Worm (Caenorhabditis elegans) whole organism, midembryonic: ENCODE measurements around the gene ZK593.3.
"Not testable (repeated sequence)": the region's sequence is repeated elsewhere in the genome, so short reads cannot be mapped to it uniquely, and the experiment has no call there.

ENCODE experiments used
- T22C8.4 ChIP-seq: fragments of 200-800 bp; sonication (Bioruptor generic); IDR thresholded peaks from 2 replicates; pipeline ENCODE4 v1.3.6; 2022; ENCODE audit warnings: missing genetic modification characterization, missing compliant biosample characterization
- cog-1 ChIP-seq: sonication (generic microtip); optimal IDR thresholded peaks from 2 replicates; lab custom pipeline; 2016; ENCODE audit warnings: missing genetic modification characterization, missing compliant biosample characterization
- flt-1 ChIP-seq: fragments of 200-800 bp; sonication (Bioruptor generic); IDR thresholded peaks from 2 replicates; pipeline ENCODE4 v1.3.6; 2022; ENCODE audit warnings: missing genetic modification characterization, missing compliant biosample characterization
- klf-2 ChIP-seq: fragments of 200-800 bp; sonication (Bioruptor generic); conservative IDR thresholded peaks from 2 replicates; pipeline ENCODE4 v1.3.6; 2022; ENCODE audit warnings: missing genetic modification reagents, missing genetic modification characterization, missing compliant biosample characterization
- med-1 ChIP-seq: sonication (generic microtip); optimal IDR thresholded peaks from 2 replicates; lab custom pipeline; 2017; ENCODE audit warnings: missing genetic modification characterization, mild to moderate bottlenecking, missing compliant biosample characterization, antibody characterized with exemption, missing genetic modification reagents; ENCODE audit not compliant: insufficient read depth
- ref-1 ChIP-seq: fragments of 200-800 bp; sonication (Bioruptor generic); conservative IDR thresholded peaks from 2 replicates; pipeline ENCODE4 v1.3.6; 2022; ENCODE audit warnings: missing genetic modification reagents, missing genetic modification characterization, missing compliant biosample characterization
- tab-1 ChIP-seq: fragments of 200-800 bp; sonication (Bioruptor generic); IDR thresholded peaks from 2 replicates; pipeline ENCODE4 v1.3.6; 2022; ENCODE audit warnings: missing genetic modification characterization, missing compliant biosample characterization
- ztf-23 ChIP-seq: fragments of 200-800 bp; sonication (Bioruptor generic); IDR thresholded peaks from 2 replicates; pipeline ENCODE4 v1.3.6; 2022; ENCODE audit warnings: missing genetic modification reagents, missing genetic modification characterization, missing compliant biosample characterization
- ztf-29 ChIP-seq: fragments of 200-800 bp; sonication (Bioruptor generic); IDR thresholded peaks from 2 replicates; pipeline ENCODE4 v1.3.6; 2022; ENCODE audit warnings: missing genetic modification reagents, missing genetic modification characterization, missing compliant biosample characterization

The ZK593.3 gene

ce11 chrIV:10951997-10952396 is 36.5 kb downstream of the ZK593.3 start, which contains the start of gene Y69E1A.3:
Y69E1A.3 (plus strand) TSS chrIV:10952297.
- TF ChIP-seq med-1 (GFP tag; lab: Kevin White, UChicago): no peak
- no peak for TF ChIP-seq ztf-23 (GFP tag; lab: Robert Waterston, UW)
- no peak for TF ChIP-seq klf-2 (GFP tag; lab: Robert Waterston, UW)
- TF ChIP-seq T22C8.4 (GFP tag; lab: Robert Waterston, UW): no peak
- no peak for TF ChIP-seq cog-1 (tag; lab: Kevin White, UChicago)
- TF ChIP-seq tab-1 (GFP tag; lab: Robert Waterston, UW): no peak
- no peak for TF ChIP-seq ref-1
- no peak for TF ChIP-seq flt-1 (GFP tag; lab: Robert Waterston, UW)
- no peak for TF ChIP-seq ztf-29 (GFP tag; lab: Robert Waterston, UW)

ce11 chrIV:10954955-10955354 is 39.5 kb downstream of the ZK593.3 start, which contains the start of gene Y69E1A.4:
Y69E1A.4 (plus strand) TSS chrIV:10955255.
- not testable (repeated sequence) for TF ChIP-seq ref-1; T22C8.4 (GFP tag; lab: Robert Waterston, UW); ztf-23 (GFP tag; lab: Robert Waterston, UW)

ce11 chrIV:10957583-10958229 is 42.2 kb downstream of the ZK593.3 start, which contains the start of gene Y69E1A.5:
Y69E1A.5 (minus strand) TSS chrIV:10957655.
- TF ChIP-seq flt-1 (GFP tag; lab: Robert Waterston, UW) (no peak), cog-1 (tag; lab: Kevin White, UChicago) (no peak), ztf-23 (GFP tag; lab: Robert Waterston, UW) (no peak), med-1 (GFP tag; lab: Kevin White, UChicago) (no peak), tab-1 (GFP tag; lab: Robert Waterston, UW) (no peak), ref-1 (no peak), T22C8.4 (GFP tag; lab: Robert Waterston, UW) (no peak)

DNA sequence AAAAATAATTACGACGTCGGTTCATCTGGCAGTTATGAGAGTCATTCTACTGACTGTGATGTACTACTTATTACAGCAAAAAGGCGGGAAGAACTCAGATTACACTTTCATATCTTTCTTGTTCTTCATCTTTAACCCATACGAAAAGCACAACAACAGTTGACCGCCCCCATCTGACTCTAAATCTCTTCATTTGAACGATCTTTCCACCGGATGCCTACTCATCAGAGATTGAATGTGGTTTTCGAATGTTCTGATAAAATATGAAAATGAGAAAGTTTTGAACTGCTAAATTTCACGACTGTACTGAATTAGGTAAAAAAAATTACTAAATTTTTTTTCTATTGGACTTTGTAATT is 42.7 kb downstream of the ZK593.3 start, which contains the start of gene sri-19:
Gene sri-19, plus strand, starts transcription at position 143 of the 359 bp plus-strand sequence.
- TF ChIP-seq klf-2 (GFP tag; lab: Robert Waterston, UW) (no peak), flt-1 (GFP tag; lab: Robert Waterston, UW) (no peak), ztf-23 (GFP tag; lab: Robert Waterston, UW) (no peak), tab-1 (GFP tag; lab: Robert Waterston, UW) (no peak), cog-1 (tag; lab: Kevin White, UChicago) (no peak), ref-1 (no peak), T22C8.4 (GFP tag; lab: Robert Waterston, UW) (no peak), ztf-29 (GFP tag; lab: Robert Waterston, UW) (no peak), med-1 (GFP tag; lab: Kevin White, UChicago) (no peak)

DNA sequence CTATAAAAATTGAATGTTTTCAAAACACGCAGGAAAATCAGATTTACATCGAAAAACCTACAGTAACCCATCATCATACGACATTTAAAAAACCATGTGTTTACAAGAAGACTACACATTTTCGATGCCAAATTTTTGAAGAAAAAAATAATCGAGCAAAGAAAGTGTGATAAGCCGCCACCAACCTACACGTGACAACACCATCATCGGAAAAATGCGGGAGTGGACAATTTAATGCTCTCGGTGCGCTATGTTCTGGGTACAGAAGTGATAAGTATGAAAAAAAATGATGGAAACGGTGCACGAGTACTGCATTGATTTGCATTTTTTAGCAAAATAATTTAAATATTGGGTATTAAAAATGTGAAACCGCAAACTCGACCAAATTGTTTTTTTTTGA is 49.2 kb downstream of the ZK593.3 start:
- TF ChIP-seq ztf-23 (GFP tag; lab: Robert Waterston, UW) (no peak), T22C8.4 (GFP tag; lab: Robert Waterston, UW) (no peak), flt-1 (GFP tag; lab: Robert Waterston, UW) (no peak), med-1 (GFP tag; lab: Kevin White, UChicago) (no peak), tab-1 (GFP tag; lab: Robert Waterston, UW) (no peak), cog-1 (tag; lab: Kevin White, UChicago) (no peak), klf-2 (GFP tag; lab: Robert Waterston, UW) (no peak), ref-1 (no peak), ztf-29 (GFP tag; lab: Robert Waterston, UW) (no peak)

ce11 chrIV:10966359-10966758 is 50.9 kb downstream of the ZK593.3 start, which contains the start of the genes aqp-3 and Y69E1A.8:
aqp-3 (minus strand) TSS chrIV:10966459.
Y69E1A.8 (plus strand) TSS chrIV:10966604.
- no peak for TF ChIP-seq ref-1
- no peak for TF ChIP-seq cog-1 (tag; lab: Kevin White, UChicago)
- no peak for TF ChIP-seq ztf-23 (GFP tag; lab: Robert Waterston, UW)
- TF ChIP-seq tab-1 (GFP tag; lab: Robert Waterston, UW): no peak
- TF ChIP-seq T22C8.4 (GFP tag; lab: Robert Waterston, UW): no peak
- no peak for TF ChIP-seq ztf-29 (GFP tag; lab: Robert Waterston, UW)
- TF ChIP-seq klf-2 (GFP tag; lab: Robert Waterston, UW): no peak
- TF ChIP-seq med-1 (GFP tag; lab: Kevin White, UChicago): no peak
